Worm (Caenorhabditis elegans) whole organism, L1 larva: ENCODE measurements around the gene gpa-4.

Experiments
- aly-2 ChIP-seq: fragments of 150-350 bp; optimal IDR thresholded peaks from 2 replicates; lab custom pipeline; 2014; ENCODE audit warnings: missing biosample characterization, missing genetic modification characterization
- ama-1 ChIP-seq: fragments of 150-350 bp; optimal IDR thresholded peaks from 2 replicates; lab custom pipeline; 2014
- ces-1 ChIP-seq: fragments of 150-350 bp; optimal IDR thresholded peaks from 2 replicates; lab custom pipeline; 2014; ENCODE audit warnings: missing biosample characterization, missing genetic modification reagents, missing genetic modification characterization
- hpl-2 ChIP-seq: fragments of 150-350 bp; optimal IDR thresholded peaks from 2 replicates; lab custom pipeline; 2014; ENCODE audit warnings: missing biosample characterization, missing genetic modification reagents, missing genetic modification characterization
- lin-35 ChIP-seq, 2 experiments: fragments of 150-350 bp; optimal IDR thresholded peaks; 2 replicates each; lab custom pipeline; 2014; ENCODE audit warnings: missing biosample characterization in 2 of 2, missing genetic modification characterization in 2 of 2, missing genetic modification reagents in 2 of 2
- nhr-12 ChIP-seq: sonication (generic microtip); optimal IDR thresholded peaks from 2 replicates; lab custom pipeline; 2017; ENCODE audit warnings: missing biosample characterization, missing genetic modification characterization
- nhr-28 ChIP-seq: fragments of 150-350 bp; optimal IDR thresholded peaks from 2 replicates; lab custom pipeline; 2014; ENCODE audit warnings: missing biosample characterization, missing genetic modification characterization
- pqm-1 ChIP-seq: sonication (generic microtip); optimal IDR thresholded peaks from 3 replicates; lab custom pipeline; 2017; ENCODE audit warnings: missing biosample characterization, missing genetic modification characterization
- zag-1 ChIP-seq: fragments of 150-350 bp; optimal IDR thresholded peaks from 2 replicates; lab custom pipeline; 2014; ENCODE audit warnings: missing biosample characterization, missing genetic modification characterization
- ztf-4 ChIP-seq: fragments of 150-350 bp; optimal IDR thresholded peaks from 2 replicates; lab custom pipeline; 2014; ENCODE audit warnings: missing biosample characterization, missing genetic modification characterization

DNA sequence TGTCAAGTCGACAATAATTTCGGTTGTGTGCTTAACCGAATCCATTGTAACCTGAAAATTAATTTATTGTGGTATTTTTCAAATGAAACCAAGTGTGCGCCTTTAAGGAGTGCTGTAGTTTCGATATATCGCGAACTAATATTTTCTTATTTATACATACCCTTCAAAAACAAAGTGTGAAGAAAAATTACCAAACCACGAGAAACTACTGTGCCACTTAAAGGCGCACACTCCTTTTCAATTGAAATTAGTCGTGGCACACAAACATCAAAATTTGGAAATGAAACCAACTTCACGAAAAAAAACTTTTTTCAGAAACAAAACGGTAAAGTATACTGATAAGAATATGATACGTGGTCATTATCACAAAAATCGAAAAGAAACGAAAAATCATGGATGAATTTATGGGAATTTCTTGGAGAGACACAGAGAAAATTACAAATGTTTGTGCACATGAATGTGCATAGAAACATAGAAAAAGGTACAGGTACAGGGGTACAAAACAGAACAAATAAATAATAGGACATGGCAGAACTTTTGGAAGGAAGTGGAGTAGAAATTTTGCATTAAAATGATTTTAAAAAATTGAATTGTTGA is 18.3 kb upstream of the gpa-4 start, which contains the start of gene spl-1:
- no peak for TF ChIP-seq pqm-1 (tag; lab: Kevin White, UChicago)
- TF ChIP-seq lin-35 (GFP tag; optimal IDR thresholded peaks at IDR 0.05; lab: Kevin White, UChicago) = peak in 1 of 2 experiments; percentile 22
- TF ChIP-seq zag-1 (tag; lab: Kevin White, UChicago) = no peak
- no peak for TF ChIP-seq ztf-4 (tag; lab: Kevin White, UChicago)
- TF ChIP-seq ama-1 (lab: Kevin White, UChicago) = no peak
- TF ChIP-seq hpl-2 = no peak
- no peak for TF ChIP-seq nhr-28 (tag; lab: Kevin White, UChicago)
- no peak for TF ChIP-seq aly-2
- TF ChIP-seq nhr-12 (tag; lab: Kevin White, UChicago) = no peak
- no peak for TF ChIP-seq ces-1
